Worm (Caenorhabditis elegans) whole organism, early embryonic: ENCODE data around the gene gcy-7.

Source experiments
- B0310.2 ChIP-seq: sonication (generic microtip); optimal IDR thresholded peaks from 2 replicates; lab custom pipeline; 2016; ENCODE audit warnings: mild to moderate bottlenecking, missing genetic modification characterization, missing compliant biosample characterization
- F13C5.2 ChIP-seq: sonication (generic microtip); optimal IDR thresholded peaks from 2 replicates; lab custom pipeline; 2017; ENCODE audit warnings: mild to moderate bottlenecking, missing genetic modification characterization, inconsistent platforms, missing compliant biosample characterization
- aly-1 ChIP-seq: sonication (generic microtip); optimal IDR thresholded peaks from 2 replicates; lab custom pipeline; 2016; ENCODE audit warnings: missing genetic modification characterization, missing compliant biosample characterization
- ama-1 ChIP-seq: fragments of 150-350 bp; optimal IDR thresholded peaks from 2 replicates; lab custom pipeline; 2014
- ceh-13 ChIP-seq: fragments of 200-800 bp; sonication (Bioruptor generic); optimal IDR thresholded peaks from 2 replicates; lab custom pipeline; 2018; ENCODE audit warnings: mild to moderate bottlenecking, missing genetic modification characterization, missing compliant biosample characterization
- ceh-36 ChIP-seq: sonication (generic microtip); optimal IDR thresholded peaks from 2 replicates; lab custom pipeline; 2016; ENCODE audit warnings: missing genetic modification characterization, inconsistent platforms, missing compliant biosample characterization
- ets-7 ChIP-seq: sonication (generic microtip); optimal IDR thresholded peaks from 2 replicates; lab custom pipeline; 2016; ENCODE audit warnings: missing genotype, missing genetic modification characterization, missing compliant biosample characterization
- flt-1 ChIP-seq: fragments of 200-800 bp; sonication (Bioruptor generic); IDR thresholded peaks from 2 replicates; pipeline ENCODE4 v1.3.6; 2022; ENCODE audit warnings: missing genetic modification characterization, missing compliant biosample characterization
- hmbx-1 ChIP-seq: sonication (generic microtip); optimal IDR thresholded peaks from 2 replicates; lab custom pipeline; 2016; ENCODE audit warnings: mild to moderate bottlenecking, missing genetic modification characterization, missing compliant biosample characterization
- hmg-4 ChIP-seq: fragments of 200-800 bp; sonication (Bioruptor generic); optimal IDR thresholded peaks from 2 replicates; lab custom pipeline; 2018; ENCODE audit warnings: mild to moderate bottlenecking, missing genetic modification characterization, missing compliant biosample characterization
- hnd-1 ChIP-seq: sonication (generic microtip); optimal IDR thresholded peaks from 2 replicates; lab custom pipeline; 2016; ENCODE audit warnings: missing genetic modification characterization, missing compliant biosample characterization
- pes-1 ChIP-seq: fragments of 200-800 bp; sonication (Bioruptor generic); IDR thresholded peaks from 2 replicates; pipeline ENCODE4 v1.3.6; 2022; ENCODE audit warnings: missing genetic modification reagents, missing genetic modification characterization, missing compliant biosample characterization
- scrt-1 ChIP-seq: fragments of 200-800 bp; sonication (Bioruptor generic); IDR thresholded peaks from 2 replicates; pipeline ENCODE4 v1.3.6; 2022; ENCODE audit warnings: missing genetic modification characterization, missing compliant biosample characterization
- sea-1 ChIP-seq: fragments of 200-800 bp; sonication (Bioruptor generic); conservative IDR thresholded peaks from 2 replicates; pipeline ENCODE4 v1.3.6; 2022; ENCODE audit warnings: missing genetic modification characterization, missing compliant biosample characterization
- tbx-11 ChIP-seq: fragments of 200-800 bp; sonication (Bioruptor generic); IDR thresholded peaks from 2 replicates; pipeline ENCODE4 v1.3.6; 2022; ENCODE audit warnings: missing genetic modification characterization, missing compliant biosample characterization
- tbx-37 ChIP-seq: fragments of 200-800 bp; sonication (Bioruptor generic); conservative IDR thresholded peaks from 2 replicates; pipeline ENCODE4 v1.3.6; 2022; ENCODE audit warnings: missing genetic modification reagents, missing genetic modification characterization, missing compliant biosample characterization
- tra-4 ChIP-seq: sonication (generic microtip); optimal IDR thresholded peaks from 2 replicates; lab custom pipeline; 2017; ENCODE audit warnings: missing genetic modification characterization, missing compliant biosample characterization

gcy-7 gene

DNA sequence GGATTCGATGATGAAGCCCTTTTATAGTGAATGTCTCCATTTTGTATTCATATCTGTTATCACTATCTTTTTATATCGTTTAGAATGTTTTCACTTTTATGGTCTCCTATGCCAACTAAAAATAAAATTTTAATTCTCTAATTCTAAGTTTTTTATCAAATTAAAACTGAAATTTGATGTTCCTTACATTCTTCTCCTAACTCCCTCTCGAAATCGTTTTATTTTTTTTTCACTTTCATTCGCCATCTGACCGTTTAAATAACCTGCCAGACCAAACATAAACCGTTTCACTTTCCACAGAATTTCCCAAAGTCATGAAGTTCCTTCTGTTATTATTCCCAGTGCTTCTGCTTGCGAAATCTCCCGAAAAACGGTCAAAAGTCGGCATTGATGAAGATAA, 8.0 kb upstream of the gcy-7 start, which contains the start of gene F52E1.5:
Gene F52E1.5 (plus strand): TSS at position 301 of the 400 bp plus-strand sequence.
- no peak for TF ChIP-seq flt-1 (GFP tag; lab: Robert Waterston, UW)
- no peak for TF ChIP-seq tbx-11 (GFP tag; lab: Robert Waterston, UW)
- no peak for TF ChIP-seq B0310.2
- TF ChIP-seq scrt-1 (GFP tag; lab: Robert Waterston, UW), result no peak
- no peak for TF ChIP-seq aly-1
- TF ChIP-seq ets-7, result no peak
- TF ChIP-seq F13C5.2 (tag; lab: Kevin White, UChicago), result no peak
- no peak for TF ChIP-seq tra-4
- TF ChIP-seq ceh-13 (GFP tag; lab: Kevin White, UChicago), result no peak
- TF ChIP-seq hmg-4, result no peak
- TF ChIP-seq hnd-1 (tag; lab: Kevin White, UChicago), result no peak
- TF ChIP-seq ceh-36 (tag; lab: Kevin White, UChicago), result no peak
- TF ChIP-seq hmbx-1 (tag; lab: Kevin White, UChicago), result no peak

DNA sequence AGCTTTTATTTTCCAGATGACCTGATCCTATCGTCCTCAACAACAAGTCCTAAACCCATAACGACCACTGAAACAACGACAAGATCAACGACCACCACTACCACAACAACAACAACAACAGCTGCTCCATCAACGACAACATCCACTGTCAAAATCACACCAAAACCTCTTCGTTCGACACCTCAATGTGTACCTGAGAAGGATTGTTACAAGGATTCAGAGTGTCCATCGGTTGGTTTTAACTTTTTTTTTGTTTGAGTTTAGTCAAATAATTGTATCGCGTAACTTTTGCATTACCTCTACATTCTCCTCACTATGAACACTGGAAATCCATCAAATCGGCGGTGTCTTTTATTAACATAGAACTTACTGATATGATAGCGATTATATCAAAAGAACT, 7.1 kb upstream of the gcy-7 start:
- TF ChIP-seq B0310.2, result no peak
- TF ChIP-seq tbx-11 (GFP tag; lab: Robert Waterston, UW), result no peak
- TF ChIP-seq F13C5.2 (tag; lab: Kevin White, UChicago), result no peak
- no peak for TF ChIP-seq scrt-1 (GFP tag; lab: Robert Waterston, UW)
- no peak for TF ChIP-seq flt-1 (GFP tag; lab: Robert Waterston, UW)
- no peak for TF ChIP-seq ets-7
- TF ChIP-seq hmbx-1 (tag; lab: Kevin White, UChicago), result no peak
- TF ChIP-seq pes-1 (GFP tag; lab: Robert Waterston, UW), result no peak

DNA sequence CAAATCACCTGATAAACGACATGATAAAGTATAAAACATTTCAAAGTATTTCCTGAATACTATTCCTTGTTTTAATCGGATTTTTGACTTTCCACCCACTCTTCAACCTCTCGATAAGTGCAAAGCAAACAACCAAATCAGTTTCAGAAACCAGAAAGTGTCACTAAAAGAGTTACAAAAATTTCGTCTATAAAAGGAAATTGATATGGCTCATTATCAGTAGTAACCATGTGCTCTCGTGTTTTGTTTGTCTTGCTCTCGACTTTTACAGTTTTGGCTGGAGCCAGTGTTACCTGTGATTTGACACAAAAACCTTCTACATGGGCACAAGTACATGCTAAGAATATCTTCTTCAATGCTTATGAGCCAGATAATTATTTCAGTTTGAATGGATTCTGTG, 3.4 kb upstream of the gcy-7 start, which contains the start of gene F52E1.14:
Gene F52E1.14 (plus strand): TSS at position 207 of the 400 bp plus-strand sequence.
- TF ChIP-seq ceh-36 (tag; lab: Kevin White, UChicago), result no peak
- no peak for TF ChIP-seq tbx-37 (GFP tag; lab: Robert Waterston, UW)
- TF ChIP-seq aly-1, result no peak
- no peak for TF ChIP-seq ama-1 (lab: Kevin White, UChicago)
- TF ChIP-seq pes-1 (GFP tag; lab: Robert Waterston, UW), result no peak
- TF ChIP-seq hmg-4, result no peak

DNA sequence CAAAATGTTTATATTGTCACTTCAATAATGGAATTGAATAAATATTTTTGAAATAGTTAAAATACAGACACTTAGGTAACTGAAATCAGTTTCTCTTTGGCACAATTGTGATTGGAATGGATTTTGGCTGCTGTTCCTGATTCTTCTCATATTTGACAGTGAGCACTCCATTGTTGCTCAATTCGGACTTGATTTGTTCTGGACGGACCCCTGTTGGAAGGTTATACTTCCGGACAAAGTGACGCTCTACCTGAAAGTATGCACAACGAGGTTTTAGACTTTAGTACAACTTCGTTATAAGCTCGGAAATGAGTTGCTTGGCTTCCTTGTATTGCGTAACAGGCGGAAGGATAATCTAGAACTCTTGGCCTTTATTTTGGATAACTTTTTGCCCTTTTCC, 2.3 kb upstream of the gcy-7 start:
- TF ChIP-seq F13C5.2 (tag; lab: Kevin White, UChicago) (no peak), aly-1 (no peak), tra-4 (no peak), flt-1 (GFP tag; lab: Robert Waterston, UW) (no peak)

DNA sequence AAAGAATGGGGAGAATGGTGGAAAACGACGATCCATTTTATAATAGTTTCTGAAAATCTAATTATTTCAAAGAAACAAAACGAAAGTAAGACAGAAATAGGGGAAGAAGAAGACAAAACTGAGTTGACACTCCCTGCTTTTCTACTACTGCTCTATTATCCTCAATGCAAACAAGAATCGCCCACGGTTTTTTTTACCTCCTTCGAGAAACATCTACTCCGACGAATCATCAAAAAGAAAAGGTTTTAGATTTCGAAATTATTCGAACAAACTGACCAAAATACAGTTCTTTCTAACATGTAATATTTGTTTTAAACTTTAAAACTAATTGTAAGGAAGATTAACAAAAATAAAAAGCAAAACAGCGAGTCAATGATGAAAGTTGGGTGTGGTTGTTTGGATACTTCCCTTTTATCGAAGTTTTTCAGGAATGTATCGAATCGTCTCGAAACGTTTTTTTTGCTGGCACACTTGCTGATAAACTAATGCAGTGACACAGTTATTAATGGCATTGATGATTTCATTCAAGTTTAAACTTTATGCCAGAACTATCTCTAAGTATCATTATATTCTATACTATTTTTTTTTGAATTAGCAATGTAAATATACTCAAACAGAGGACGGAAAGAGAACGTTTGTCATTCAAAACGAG, 1.2 kb upstream of the gcy-7 start, which contains the start of gene hsp-17:
Gene hsp-17 (minus strand): TSS at position 51 of the 652 bp plus-strand sequence.
- TF ChIP-seq ama-1 (lab: Kevin White, UChicago), result no peak
- TF ChIP-seq hmg-4, result no peak
- no peak for TF ChIP-seq sea-1 (GFP tag; lab: Robert Waterston, UW)
- TF ChIP-seq tra-4, result no peak
- no peak for TF ChIP-seq B0310.2
- no peak for TF ChIP-seq tbx-11 (GFP tag; lab: Robert Waterston, UW)
- TF ChIP-seq hmbx-1 (tag; lab: Kevin White, UChicago), result no peak
- no peak for TF ChIP-seq hnd-1 (tag; lab: Kevin White, UChicago)
- TF ChIP-seq tbx-37 (GFP tag; lab: Robert Waterston, UW), result no peak
- TF ChIP-seq ceh-13 (GFP tag; lab: Kevin White, UChicago), result no peak
- no peak for TF ChIP-seq scrt-1 (GFP tag; lab: Robert Waterston, UW)
- no peak for TF ChIP-seq F13C5.2 (tag; lab: Kevin White, UChicago)
- no peak for TF ChIP-seq aly-1
- no peak for TF ChIP-seq flt-1 (GFP tag; lab: Robert Waterston, UW)
- no peak for TF ChIP-seq pes-1 (GFP tag; lab: Robert Waterston, UW)

DNA sequence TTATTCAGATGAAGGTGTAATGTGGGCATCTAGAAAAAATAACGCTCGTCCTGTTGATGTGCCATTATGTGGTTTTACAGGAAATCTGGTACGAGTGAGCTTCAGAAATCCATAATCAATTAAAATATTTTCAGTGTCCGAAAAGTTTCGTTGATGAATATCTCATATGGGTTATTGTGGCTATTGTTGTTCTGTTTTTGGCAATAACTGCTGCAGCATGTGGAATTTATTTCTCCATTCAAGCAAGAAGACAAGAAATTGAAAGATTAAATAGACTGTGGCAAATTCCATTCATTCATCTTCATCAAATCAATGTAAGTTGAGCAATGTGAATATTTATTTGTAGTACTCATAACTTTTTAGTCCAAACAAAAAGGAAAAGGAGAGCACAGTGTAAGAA, 2.2 kb downstream of the gcy-7 start:
- TF ChIP-seq tra-4, result no peak
- TF ChIP-seq hmg-4, result no peak
- no peak for TF ChIP-seq tbx-37 (GFP tag; lab: Robert Waterston, UW)
- TF ChIP-seq F13C5.2 (tag; lab: Kevin White, UChicago), result no peak
- no peak for TF ChIP-seq tbx-11 (GFP tag; lab: Robert Waterston, UW)
- TF ChIP-seq hmbx-1 (tag; lab: Kevin White, UChicago), result no peak
- TF ChIP-seq aly-1, result no peak

DNA sequence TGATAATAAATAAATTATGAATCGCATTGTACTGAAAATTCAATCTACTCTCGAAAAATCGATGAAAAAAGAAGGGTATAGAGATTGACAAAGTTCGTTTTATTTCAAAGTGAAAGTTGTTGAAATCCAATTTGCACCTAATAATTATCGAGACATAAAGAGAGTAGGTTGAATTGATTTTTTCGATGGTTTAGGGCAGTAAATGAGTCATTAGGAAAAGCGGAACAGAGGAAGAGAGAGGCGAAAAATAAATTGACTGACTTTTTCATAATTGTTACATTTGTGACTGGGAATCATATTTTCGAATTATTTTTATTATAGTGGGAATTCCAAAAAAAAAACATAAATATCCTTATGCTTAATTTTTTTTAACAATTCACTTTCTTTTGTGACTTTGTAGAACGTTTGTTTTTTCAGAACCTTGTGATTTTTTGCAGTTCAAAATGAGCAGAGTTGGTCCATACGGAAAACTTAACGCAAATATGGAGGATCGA, 7.2 kb downstream of the gcy-7 start, which contains the start of the genes pho-6 and F52E1.3:
Gene pho-6 (minus strand): TSS at position 101 of the 494 bp plus-strand sequence.
Gene F52E1.3 (plus strand): TSS at position 444 of the 494 bp plus-strand sequence.
- TF ChIP-seq flt-1 (GFP tag; lab: Robert Waterston, UW) (no peak), pes-1 (GFP tag; lab: Robert Waterston, UW) (no peak), ceh-13 (GFP tag; lab: Kevin White, UChicago) (no peak), scrt-1 (GFP tag; lab: Robert Waterston, UW) (no peak), aly-1 (no peak), hmbx-1 (tag; lab: Kevin White, UChicago) (no peak), tbx-37 (GFP tag; lab: Robert Waterston, UW) (no peak), tra-4 (no peak), tbx-11 (GFP tag; lab: Robert Waterston, UW) (no peak), ama-1 (lab: Kevin White, UChicago) (no peak), ceh-36 (tag; lab: Kevin White, UChicago) (no peak), hmg-4 (no peak), B0310.2 (no peak), ets-7 (no peak), F13C5.2 (tag; lab: Kevin White, UChicago) (no peak)

DNA sequence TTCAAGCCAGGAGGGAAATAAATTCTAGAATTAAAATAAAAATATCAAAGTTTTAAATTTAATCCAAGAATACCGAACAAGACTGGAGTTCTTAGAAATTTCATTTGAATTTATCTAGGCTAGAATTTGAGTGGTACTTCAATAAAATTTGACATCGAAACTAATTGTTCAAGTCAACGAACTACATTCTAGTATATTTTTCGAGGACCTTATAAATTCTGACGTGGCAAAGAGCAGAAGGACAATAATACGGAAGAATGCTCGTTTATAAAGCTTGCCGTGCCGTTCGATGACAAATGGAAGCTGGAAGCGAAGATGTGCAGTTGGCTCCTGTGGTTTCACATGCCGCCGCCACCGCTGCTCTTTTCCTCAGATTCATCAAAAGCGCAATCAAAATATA, 13.7 kb downstream of the gcy-7 start:
- TF ChIP-seq ama-1 (lab: Kevin White, UChicago) (no peak), ceh-36 (tag; lab: Kevin White, UChicago) (no peak)
